Worm (Caenorhabditis elegans): ENCODE results near the gene mkk-4.

DNA sequence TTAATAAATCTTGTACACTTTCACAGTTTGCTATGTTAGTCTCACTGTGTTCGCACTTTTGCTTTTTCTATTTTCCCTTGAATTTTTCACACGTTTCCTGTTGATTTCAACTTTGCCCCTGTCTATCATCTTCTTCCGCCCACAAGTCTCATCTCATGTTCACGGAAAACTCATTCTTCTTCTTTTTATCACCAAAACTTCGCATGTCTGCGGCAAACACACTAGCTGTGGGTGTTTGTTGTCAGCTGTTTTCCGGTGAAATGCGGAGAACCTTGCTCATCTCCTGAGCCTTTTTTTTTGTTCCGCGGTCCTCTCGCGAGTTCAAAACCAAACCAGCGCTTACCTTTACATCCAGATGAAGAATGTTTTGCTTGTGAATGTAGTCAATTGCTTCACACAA, 40.8 kb downstream of the mkk-4 start:
- TF ChIP-seq sdz-38 (tag; optimal IDR thresholded peaks at IDR 0.05) (no peak), nhr-179 (tag; optimal IDR thresholded peaks at IDR 0.05) (no peak), F49E8.2 (tag; optimal IDR thresholded peaks at IDR 0.05; ENCODE audit: insufficient read depth) (no peak), F23B12.7 (tag; optimal IDR thresholded peaks at IDR 0.05; ENCODE audit: insufficient read depth) (no peak), egrh-3 (GFP tag; IDR thresholded peaks at IDR 0.05) (no peak), Y79H2A.3 (GFP tag; conservative IDR thresholded peaks at IDR 0.05) (no peak), ztf-26 (tag; optimal IDR thresholded peaks at IDR 0.05) (no peak), pha-4 (tag; optimal IDR thresholded peaks at IDR 0.05) (no peak), F22D6.2 (tag; optimal IDR thresholded peaks at IDR 0.05) (no peak), B0035.1 (tag; optimal IDR thresholded peaks at IDR 0.05) (no peak), hmg-20 (GFP tag; IDR thresholded peaks at IDR 0.05) (no peak), ama-1 (optimal IDR thresholded peaks at IDR 0.05) (no peak), ama-1 (GFP tag; optimal IDR thresholded peaks at IDR 0.05) (no peak), him-1 (tag; optimal IDR thresholded peaks at IDR 0.05) (no peak)

All from whole organism, young adult.